Fruit fly (Drosophila melanogaster) whole organism, adult: Measurements from ENCODE around the gene CG3337.

Source experiments
- CG11617 ChIP-seq: fragments of 200-800 bp; sonication (Bioruptor generic); optimal IDR thresholded peaks from 2 replicates; lab custom pipeline; 2017; ENCODE audit warnings: mild to moderate bottlenecking, missing biosample characterization, missing genetic modification reagents, missing genetic modification characterization
- CG12768 ChIP-seq: fragments of 200-800 bp; sonication (Bioruptor generic); optimal IDR thresholded peaks from 2 replicates; lab custom pipeline; 2017; ENCODE audit warnings: missing biosample characterization, missing genetic modification characterization, mild to moderate bottlenecking, moderate library complexity, missing genetic modification reagents
- CG14711 ChIP-seq: fragments of 200-800 bp; sonication (Bioruptor generic); optimal IDR thresholded peaks from 2 replicates; lab custom pipeline; 2018; ENCODE audit warnings: missing biosample characterization, mild to moderate bottlenecking, missing genetic modification characterization, moderate library complexity
- CG1620 ChIP-seq: fragments of 200-800 bp; sonication (Bioruptor generic); optimal IDR thresholded peaks from 2 replicates; lab custom pipeline; 2016; ENCODE audit warnings: missing biosample characterization, missing genetic modification characterization
- CG33017 ChIP-seq: fragments of 200-800 bp; sonication (Bioruptor generic); optimal IDR thresholded peaks from 2 replicates; lab custom pipeline; 2018; ENCODE audit warnings: missing biosample characterization, mild to moderate bottlenecking, missing genetic modification characterization, moderate library complexity
- CG5204 ChIP-seq: fragments of 200-800 bp; sonication (Bioruptor generic); optimal IDR thresholded peaks from 2 replicates; lab custom pipeline; 2016; ENCODE audit warnings: missing biosample characterization, missing genetic modification characterization
- CG7045 ChIP-seq: fragments of 200-800 bp; sonication (Bioruptor generic); optimal IDR thresholded peaks from 2 replicates; lab custom pipeline; 2017; ENCODE audit warnings: missing biosample characterization, mild to moderate bottlenecking, missing genetic modification characterization
- CG7101 ChIP-seq: fragments of 200-800 bp; sonication (Bioruptor generic); optimal IDR thresholded peaks from 2 replicates; lab custom pipeline; 2018; ENCODE audit warnings: missing biosample characterization, mild to moderate bottlenecking, missing genetic modification characterization, moderate library complexity
- Clk ChIP-seq: fragments of 200-800 bp; sonication (Bioruptor generic); optimal IDR thresholded peaks from 2 replicates; lab custom pipeline; 2017; ENCODE audit warnings: missing biosample characterization, missing genetic modification characterization
- Crg-1 ChIP-seq: fragments of 200-800 bp; sonication (Bioruptor generic); optimal IDR thresholded peaks from 2 replicates; lab custom pipeline; 2016; ENCODE audit warnings: missing biosample characterization, missing genetic modification characterization
- Hr96 ChIP-seq: fragments of 200-800 bp; sonication (Bioruptor generic); optimal IDR thresholded peaks from 2 replicates; lab custom pipeline; 2016; ENCODE audit warnings: missing biosample characterization, missing genetic modification characterization
- Mnt ChIP-seq: fragments of 200-800 bp; sonication (Bioruptor generic); optimal IDR thresholded peaks from 2 replicates; lab custom pipeline; 2016; ENCODE audit warnings: missing biosample characterization, mild to moderate bottlenecking, missing genetic modification characterization
- bab1 ChIP-seq: fragments of 200-800 bp; sonication (Bioruptor generic); optimal IDR thresholded peaks from 3 replicates; lab custom pipeline; 2019; ENCODE audit warnings: missing biosample characterization, mild to moderate bottlenecking, missing genetic modification characterization, moderate library complexity
- cic ChIP-seq: fragments of 200-800 bp; sonication (Bioruptor generic); optimal IDR thresholded peaks from 2 replicates; lab custom pipeline; 2017; ENCODE audit warnings: missing biosample characterization, mild to moderate bottlenecking, missing genetic modification characterization, moderate library complexity
- cnc ChIP-seq, 2 experiments: fragments of >200 bp; optimal IDR thresholded peaks; 2 replicates each; lab custom pipeline; 2017
- kay ChIP-seq: fragments of 200-800 bp; sonication (Bioruptor generic); peaks from one replicate; lab custom pipeline; 2016; ENCODE audit warnings: missing biosample characterization, missing genetic modification characterization, borderline replicate concordance
- ovo ChIP-seq: fragments of 200-800 bp; sonication (Bioruptor generic); optimal IDR thresholded peaks from 2 replicates; lab custom pipeline; 2016; ENCODE audit warnings: missing biosample characterization, missing genetic modification characterization
- pad ChIP-seq: fragments of 200-800 bp; sonication (Bioruptor generic); optimal IDR thresholded peaks from 3 replicates; lab custom pipeline; 2017; ENCODE audit warnings: missing biosample characterization, missing genetic modification characterization, mild to moderate bottlenecking, moderate library complexity, missing genetic modification reagents
- tj ChIP-seq: fragments of 200-800 bp; sonication (Bioruptor generic); optimal IDR thresholded peaks from 3 replicates; lab custom pipeline; 2017; ENCODE audit warnings: missing biosample characterization, mild to moderate bottlenecking, missing genetic modification characterization, moderate library complexity
- toe ChIP-seq: fragments of 200-800 bp; sonication (Bioruptor generic); optimal IDR thresholded peaks from 2 replicates; lab custom pipeline; 2016; ENCODE audit warnings: missing biosample characterization, missing genetic modification characterization

Gene CG3337

dm6 chr3R:21223453-21224057, at the start of gene CG3337, which contains the start of gene Nelf-A:
Gene CG3337, minus strand, starts transcription at chr3R:21223584.
Gene Nelf-A, plus strand, starts transcription at chr3R:21223704.
- no peak for TF ChIP-seq CG5204 (GFP tag; lab: Kevin White, UChicago)
- no peak for TF ChIP-seq kay (GFP tag; lab: Kevin White, UChicago)
- TF ChIP-seq bab1 (GFP tag; lab: Kevin White, UChicago) = peak; percentile 68
- TF ChIP-seq CG14711 (tag; lab: Kevin White, UChicago) = peak; percentile 64
- TF ChIP-seq Mnt = peak; percentile 89
- TF ChIP-seq pad (GFP tag; lab: Kevin White, UChicago) = peak; percentile 74
- TF ChIP-seq CG11617 (GFP tag; lab: Kevin White, UChicago) = peak; percentile 17
- TF ChIP-seq CG1620 = peak; percentile 90
- peak; percentile 9 for TF ChIP-seq tj (GFP tag; lab: Kevin White, UChicago)
- TF ChIP-seq CG12768 = peak; percentile 40
- TF ChIP-seq CG33017 (tag; lab: Kevin White, UChicago) = no peak
- TF ChIP-seq toe (GFP tag; lab: Kevin White, UChicago) = no peak
- peak; percentile 68 for TF ChIP-seq cic (GFP tag; lab: Kevin White, UChicago)
- peak; percentile 59 for TF ChIP-seq Clk (GFP tag; lab: Kevin White, UChicago)
- TF ChIP-seq cnc (optimal IDR thresholded peaks at IDR 0.05; lab: Kevin White, UChicago) = no peak
- TF ChIP-seq CG7101 (tag; lab: Kevin White, UChicago) = peak; percentile 50
- TF ChIP-seq Crg-1 = peak; percentile 87
- peak; percentile 75 for TF ChIP-seq ovo (GFP tag; lab: Kevin White, UChicago)
- no peak for TF ChIP-seq Hr96 (GFP tag; lab: Kevin White, UChicago)
- TF ChIP-seq CG7045 (GFP tag; lab: Kevin White, UChicago) = peak; percentile 18

DNA sequence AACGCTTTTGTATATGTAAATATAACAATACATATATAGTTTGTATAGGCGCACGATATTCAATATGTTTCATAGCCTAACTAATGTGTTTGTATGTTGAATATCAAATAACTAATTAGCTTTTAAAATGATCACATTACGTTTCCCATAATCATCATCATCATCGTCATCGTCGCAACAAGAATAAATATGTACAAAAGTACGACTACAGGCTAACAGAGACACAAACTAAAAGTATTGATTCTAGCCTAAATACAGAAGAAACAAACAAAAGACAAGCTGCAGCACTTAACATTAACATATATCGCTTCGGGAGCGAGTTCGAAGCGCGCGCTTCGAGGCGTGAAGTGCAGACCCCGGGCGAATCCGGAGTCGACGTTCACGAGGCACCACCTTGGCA, 47.8 kb upstream of the CG3337 start:
- TF ChIP-seq CG33017 (tag; lab: Kevin White, UChicago) (no peak), bab1 (GFP tag; lab: Kevin White, UChicago) (no peak)

DNA sequence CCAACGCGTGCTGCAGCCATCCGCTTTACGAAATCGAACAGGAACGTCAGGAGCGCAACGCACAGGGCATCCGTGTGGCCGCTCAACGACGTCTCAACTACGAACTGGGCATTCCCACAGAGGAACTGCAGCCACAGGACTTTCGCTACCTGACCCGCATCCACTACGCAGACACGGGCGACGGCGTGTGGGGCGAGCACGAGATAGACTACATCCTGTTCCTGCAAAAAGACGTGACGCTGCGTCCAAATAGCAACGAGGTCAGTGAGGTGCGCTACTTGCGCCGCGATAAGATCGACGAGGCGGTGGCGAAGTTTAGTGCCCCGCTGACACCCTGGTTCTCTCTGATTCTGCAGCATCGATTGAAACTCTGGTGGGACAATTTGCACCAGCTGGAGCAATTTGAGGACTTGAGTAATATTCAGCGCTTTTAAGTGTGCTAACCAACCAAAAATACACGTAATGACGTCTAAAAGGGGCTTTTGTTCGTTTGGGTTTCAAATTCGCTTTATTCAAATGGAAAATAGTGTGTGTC, 47.3 kb upstream of the CG3337 start:
- no peak for TF ChIP-seq tj (GFP tag; lab: Kevin White, UChicago)
- TF ChIP-seq cic (GFP tag; lab: Kevin White, UChicago) = no peak
- TF ChIP-seq ovo (GFP tag; lab: Kevin White, UChicago) = no peak
- TF ChIP-seq CG7045 (GFP tag; lab: Kevin White, UChicago) = no peak

dm6 chr3R:21269923-21270322, 46.5 kb upstream of the CG3337 start, which contains the start of the genes AP-2sigma and Idi:
Gene AP-2sigma, minus strand, starts transcription at chr3R:21270075.
Gene Idi, plus strand, starts transcription at chr3R:21270126.
- peak; percentile 63 for TF ChIP-seq cic (GFP tag; lab: Kevin White, UChicago)
- TF ChIP-seq CG7045 (GFP tag; lab: Kevin White, UChicago) = peak; percentile 28
- peak; percentile 31 for TF ChIP-seq bab1 (GFP tag; lab: Kevin White, UChicago)
- peak; percentile 51 for TF ChIP-seq CG7101 (tag; lab: Kevin White, UChicago)
- peak; percentile 58 for TF ChIP-seq pad (GFP tag; lab: Kevin White, UChicago)
- no peak for TF ChIP-seq Hr96 (GFP tag; lab: Kevin White, UChicago)
- peak; percentile 26 for TF ChIP-seq tj (GFP tag; lab: Kevin White, UChicago)
- peak; percentile 55 for TF ChIP-seq Mnt
- peak; percentile 26 for TF ChIP-seq CG14711 (tag; lab: Kevin White, UChicago)
- no peak for TF ChIP-seq CG5204 (GFP tag; lab: Kevin White, UChicago)
- no peak for TF ChIP-seq cnc (optimal IDR thresholded peaks at IDR 0.05; lab: Kevin White, UChicago)
- peak; percentile 22 for TF ChIP-seq CG12768
- TF ChIP-seq CG33017 (tag; lab: Kevin White, UChicago) = peak; percentile 11
- TF ChIP-seq Crg-1 = peak; percentile 65
- no peak for TF ChIP-seq kay (GFP tag; lab: Kevin White, UChicago)
- TF ChIP-seq toe (GFP tag; lab: Kevin White, UChicago) = no peak
- peak; percentile 47 for TF ChIP-seq Clk (GFP tag; lab: Kevin White, UChicago)
- peak; percentile 34 for TF ChIP-seq CG11617 (GFP tag; lab: Kevin White, UChicago)
- peak; percentile 55 for TF ChIP-seq CG1620
- TF ChIP-seq ovo (GFP tag; lab: Kevin White, UChicago) = no peak

- TF ChIP-seq cnc (optimal IDR thresholded peaks at IDR 0.05; lab: Kevin White, UChicago) (no peak), kay (GFP tag; lab: Kevin White, UChicago) (peak; percentile 61), tj (GFP tag; lab: Kevin White, UChicago) (peak; percentile 42), CG11617 (GFP tag; lab: Kevin White, UChicago) (peak; percentile 10), Hr96 (GFP tag; lab: Kevin White, UChicago) (peak; percentile 72), cic (GFP tag; lab: Kevin White, UChicago) (peak; percentile 42), toe (GFP tag; lab: Kevin White, UChicago) (peak; percentile 63), CG33017 (tag; lab: Kevin White, UChicago) (peak; percentile 29), CG7045 (GFP tag; lab: Kevin White, UChicago) (peak; percentile 19), pad (GFP tag; lab: Kevin White, UChicago) (peak; percentile 50), Clk (GFP tag; lab: Kevin White, UChicago) (no peak), CG5204 (GFP tag; lab: Kevin White, UChicago) (no peak), CG7101 (tag; lab: Kevin White, UChicago) (peak; percentile 61), CG14711 (tag; lab: Kevin White, UChicago) (peak; percentile 17), ovo (GFP tag; lab: Kevin White, UChicago) (peak; percentile 40), Mnt (peak; percentile 71), CG12768 (peak; percentile 65), Crg-1 (peak; percentile 80), CG1620 (peak; percentile 73), bab1 (GFP tag; lab: Kevin White, UChicago) (peak; percentile 68)
These were observed 45.5 kb upstream of the CG3337 start, which contains the start of gene Rab1 for dm6 chr3R:21268873-21269272. Gene Rab1, minus strand, starts transcription at chr3R:21269060.
